Fruit fly (Drosophila melanogaster) whole organism, embryonic: ENCODE measurements around the gene CG6923.
A peak's percentile ranks its signal among the peaks of the same experiment; 100 is the strongest.

ENCODE experiments used
- Atf3 ChIP-seq: fragments of 200-800 bp; sonication (Bioruptor generic); optimal IDR thresholded peaks from 3 replicates; lab custom pipeline; 2016; ENCODE audit warnings: missing biosample characterization, missing genetic modification characterization
- B-H1 ChIP-seq: fragments of 200-800 bp; sonication (Bioruptor generic); IDR thresholded peaks from 3 replicates; pipeline ENCODE4 v1.3.6; 2022; ENCODE audit warnings: missing biosample characterization, missing genetic modification characterization
- CG10267 ChIP-seq: fragments of 200-800 bp; sonication (Bioruptor generic); optimal IDR thresholded peaks from 2 replicates; lab custom pipeline; 2018; ENCODE audit warnings: missing biosample characterization, mild to moderate bottlenecking, missing genetic modification characterization, moderate library complexity
- CG13287 ChIP-seq: fragments of 200-800 bp; sonication (Bioruptor generic); IDR thresholded peaks from 2 replicates; pipeline ENCODE4 v1.3.6; 2022; ENCODE audit warnings: missing biosample characterization, missing genetic modification characterization; ENCODE audit not compliant: partially characterized antibody
- CG14050 ChIP-seq: fragments of 200-800 bp; sonication (Bioruptor generic); IDR thresholded peaks from 3 replicates; pipeline ENCODE4 v1.3.6; 2022; ENCODE audit warnings: missing biosample characterization, missing genetic modification characterization
- CG18476 ChIP-seq: fragments of 200-800 bp; sonication (Bioruptor generic); optimal IDR thresholded peaks from 2 replicates; lab custom pipeline; 2016; ENCODE audit warnings: missing biosample characterization, mild to moderate bottlenecking, missing genetic modification characterization
- CG18764 ChIP-seq: fragments of 200-800 bp; sonication (Bioruptor generic); optimal IDR thresholded peaks from 3 replicates; lab custom pipeline; 2016; ENCODE audit warnings: missing biosample characterization, missing genetic modification characterization
- CG2129 ChIP-seq: fragments of 200-800 bp; sonication (Bioruptor generic); IDR thresholded peaks from 2 replicates; pipeline ENCODE4 v1.3.6; 2022; ENCODE audit warnings: missing biosample characterization, missing genetic modification characterization; ENCODE audit not compliant: partially characterized antibody
- CG30403 ChIP-seq: fragments of 200-800 bp; sonication (Bioruptor generic); optimal IDR thresholded peaks from 3 replicates; lab custom pipeline; 2016; ENCODE audit warnings: missing biosample characterization, missing genetic modification characterization
- CG3163 ChIP-seq: fragments of 200-800 bp; sonication (Bioruptor generic); optimal IDR thresholded peaks from 3 replicates; lab custom pipeline; 2016; ENCODE audit warnings: missing biosample characterization, missing genetic modification characterization
- CG4820 ChIP-seq: fragments of 200-800 bp; sonication (Bioruptor generic); optimal IDR thresholded peaks from 3 replicates; lab custom pipeline; 2016; ENCODE audit warnings: missing biosample characterization, missing genetic modification characterization
- CG7963 ChIP-seq: fragments of 200-800 bp; sonication (Bioruptor generic); IDR thresholded peaks from 3 replicates; pipeline ENCODE4 v1.3.6; 2022; ENCODE audit warnings: missing biosample characterization, missing genetic modification characterization; ENCODE audit not compliant: partially characterized antibody
- CG7987 ChIP-seq: fragments of 200-800 bp; sonication (Bioruptor generic); optimal IDR thresholded peaks from 2 replicates; lab custom pipeline; 2018; ENCODE audit warnings: missing biosample characterization, mild to moderate bottlenecking, missing genetic modification characterization, moderate library complexity
- CG8388 ChIP-seq: fragments of 200-800 bp; sonication (Bioruptor generic); optimal IDR thresholded peaks from 2 replicates; lab custom pipeline; 2019; ENCODE audit warnings: missing biosample characterization, mild to moderate bottlenecking, missing genetic modification characterization, moderate library complexity
- CG9727 ChIP-seq: fragments of 200-800 bp; sonication (Bioruptor generic); optimal IDR thresholded peaks from 3 replicates; lab custom pipeline; 2017; ENCODE audit warnings: missing biosample characterization, mild to moderate bottlenecking, missing genetic modification characterization
- CHES-1-like ChIP-seq: fragments of 200-800 bp; sonication (Bioruptor generic); optimal IDR thresholded peaks from 2 replicates; lab custom pipeline; 2016; ENCODE audit warnings: missing biosample characterization, missing genetic modification characterization
- CoRest ChIP-seq: fragments of 200-800 bp; sonication (Bioruptor generic); optimal IDR thresholded peaks from 3 replicates; lab custom pipeline; 2018; ENCODE audit warnings: missing biosample characterization, mild to moderate bottlenecking, missing genetic modification characterization, moderate library complexity
- Dip2 ChIP-seq: fragments of 200-800 bp; sonication (Bioruptor generic); IDR thresholded peaks from 2 replicates; pipeline ENCODE4 v1.3.6; 2022; ENCODE audit warnings: missing biosample characterization, missing genetic modification characterization
- HLHmδ ChIP-seq: fragments of 200-800 bp; sonication (Bioruptor generic); optimal IDR thresholded peaks from 2 replicates; lab custom pipeline; 2018; ENCODE audit warnings: missing biosample characterization, mild to moderate bottlenecking, missing genetic modification characterization, moderate library complexity
- Hmr ChIP-seq: fragments of 200-800 bp; sonication (Bioruptor generic); optimal IDR thresholded peaks from 3 replicates; lab custom pipeline; 2017; ENCODE audit warnings: mild to moderate bottlenecking, missing biosample characterization, missing genetic modification reagents, missing genetic modification characterization
- Mrtf ChIP-seq: fragments of 200-800 bp; sonication (Bioruptor generic); IDR thresholded peaks from 3 replicates; pipeline ENCODE4 v1.3.6; 2022; ENCODE audit warnings: missing biosample characterization, missing genetic modification characterization
- Nf-YB ChIP-seq: fragments of 200-800 bp; sonication (Bioruptor generic); optimal IDR thresholded peaks from 3 replicates; lab custom pipeline; 2019; ENCODE audit warnings: missing biosample characterization, mild to moderate bottlenecking, missing genetic modification characterization, moderate library complexity
- Nf-YC ChIP-seq: fragments of 200-800 bp; optimal IDR thresholded peaks from 3 replicates; lab custom pipeline; 2019; ENCODE audit warnings: missing biosample characterization, mild to moderate bottlenecking, missing genetic modification characterization, moderate library complexity
- Rfx ChIP-seq: fragments of 200-800 bp; sonication (Bioruptor generic); IDR thresholded peaks from 2 replicates; pipeline ENCODE4 v1.3.6; 2022; ENCODE audit warnings: missing biosample characterization, missing genetic modification characterization
- Six4 ChIP-seq: fragments of 200-800 bp; sonication (Bioruptor generic); optimal IDR thresholded peaks from 2 replicates; lab custom pipeline; 2016; ENCODE audit warnings: missing biosample characterization, missing genetic modification characterization
- Spps ChIP-seq: fragments of 200-800 bp; sonication (Bioruptor generic); optimal IDR thresholded peaks from 2 replicates; lab custom pipeline; 2018; ENCODE audit warnings: missing biosample characterization, mild to moderate bottlenecking, missing genetic modification characterization
- abd-A ChIP-seq: fragments of 200-800 bp; sonication (Bioruptor generic); optimal IDR thresholded peaks from 3 replicates; lab custom pipeline; 2019; ENCODE audit warnings: missing biosample characterization, mild to moderate bottlenecking, missing genetic modification characterization, moderate library complexity
- aop ChIP-seq: fragments of 200-800 bp; sonication (Bioruptor generic); IDR thresholded peaks from 2 replicates; pipeline ENCODE4 v1.3.6; 2022; ENCODE audit warnings: missing biosample characterization, missing genetic modification characterization
- ara ChIP-seq: fragments of 200-800 bp; sonication (Bioruptor generic); IDR thresholded peaks from 2 replicates; pipeline ENCODE4 v1.3.6; 2022; ENCODE audit warnings: missing biosample characterization, missing genetic modification characterization
- cad ChIP-seq: fragments of >200 bp; optimal IDR thresholded peaks from 2 replicates; lab custom pipeline; 2017; ENCODE audit warnings: missing biosample characterization, missing genetic modification characterization
- da ChIP-seq: fragments of 200-800 bp; sonication (Bioruptor generic); optimal IDR thresholded peaks from 2 replicates; lab custom pipeline; 2016; ENCODE audit warnings: missing biosample characterization, missing genetic modification characterization
- fru ChIP-seq: fragments of >200 bp; optimal IDR thresholded peaks from 2 replicates; lab custom pipeline; 2017
- gcm ChIP-seq: fragments of 200-800 bp; sonication (Bioruptor generic); optimal IDR thresholded peaks from 2 replicates; lab custom pipeline; 2019; ENCODE audit warnings: missing biosample characterization, mild to moderate bottlenecking, missing genetic modification characterization, moderate library complexity
- gem ChIP-seq: fragments of 200-800 bp; sonication (Bioruptor generic); optimal IDR thresholded peaks from 2 replicates; lab custom pipeline; 2019; ENCODE audit warnings: missing biosample characterization, mild to moderate bottlenecking, missing genetic modification characterization, moderate library complexity
- ind ChIP-seq: fragments of 200-800 bp; sonication (Bioruptor generic); optimal IDR thresholded peaks from 3 replicates; lab custom pipeline; 2016; ENCODE audit warnings: missing biosample characterization, missing genetic modification characterization
- lola ChIP-seq, 3 experiments: fragments of >200 bp in 2 of 3; fragments of 200-800 bp in 1 of 3; sonication (Bioruptor generic) in 1 of 3; optimal IDR thresholded peaks; 2 replicates each; lab custom pipeline; 2017 to 2019; ENCODE audit warnings: missing biosample characterization in 3 of 3, missing genetic modification characterization in 3 of 3, mild to moderate bottlenecking in 1 of 3, moderate library complexity in 1 of 3
- lov ChIP-seq, 2 experiments: fragments of 200-800 bp in 1 of 2; fragments of >200 bp in 1 of 2; sonication (Bioruptor generic) in 1 of 2; IDR thresholded peaks in 1 of 2; optimal IDR thresholded peaks in 1 of 2; 2 replicates in 1 of 2; 3 replicates in 1 of 2; pipeline versions ENCODE4 v1.3.6 to Lab custom; 2017 to 2022; ENCODE audit warnings: missing biosample characterization in 1 of 2, missing genetic modification characterization in 1 of 2
- nerfin-2 ChIP-seq: fragments of 200-800 bp; sonication (Bioruptor generic); IDR thresholded peaks from 2 replicates; pipeline ENCODE4 v1.3.6; 2022; ENCODE audit warnings: missing biosample characterization, missing genetic modification characterization; ENCODE audit not compliant: partially characterized antibody
- peb ChIP-seq: fragments of 200-800 bp; sonication (Bioruptor generic); IDR thresholded peaks from 2 replicates; pipeline ENCODE4 v1.3.6; 2022; ENCODE audit warnings: missing biosample characterization, missing genetic modification characterization
- rib ChIP-seq: fragments of 200-800 bp; sonication (Bioruptor generic); IDR thresholded peaks from 2 replicates; pipeline ENCODE4 v1.3.6; 2022; ENCODE audit warnings: missing biosample characterization, missing genetic modification characterization
- sd ChIP-seq: fragments of 200-800 bp; sonication (Bioruptor generic); optimal IDR thresholded peaks from 3 replicates; lab custom pipeline; 2018; ENCODE audit warnings: missing biosample characterization, mild to moderate bottlenecking, missing genetic modification characterization, moderate library complexity
- sisA ChIP-seq: fragments of 200-800 bp; sonication (Bioruptor generic); IDR thresholded peaks from 2 replicates; pipeline ENCODE4 v1.3.6; 2022; ENCODE audit warnings: missing biosample characterization, missing genetic modification characterization
- stc ChIP-seq: fragments of 200-800 bp; sonication (Bioruptor generic); IDR thresholded peaks from 2 replicates; pipeline ENCODE4 v1.3.6; 2022; ENCODE audit warnings: missing biosample characterization, missing genetic modification characterization
- stwl ChIP-seq: fragments of 200-800 bp; sonication (Bioruptor generic); optimal IDR thresholded peaks from 3 replicates; lab custom pipeline; 2018; ENCODE audit warnings: missing biosample characterization, mild to moderate bottlenecking, missing genetic modification characterization, moderate library complexity
- tap ChIP-seq: fragments of 200-800 bp; optimal IDR thresholded peaks from 3 replicates; lab custom pipeline; 2019; ENCODE audit warnings: missing biosample characterization, mild to moderate bottlenecking, missing genetic modification characterization, moderate library complexity
- trem ChIP-seq: fragments of 200-800 bp; optimal IDR thresholded peaks from 3 replicates; lab custom pipeline; 2019; ENCODE audit warnings: missing biosample characterization, mild to moderate bottlenecking, missing genetic modification characterization, moderate library complexity
- wor ChIP-seq: fragments of 200-800 bp; sonication (Bioruptor generic); IDR thresholded peaks from 2 replicates; pipeline ENCODE4 v1.3.6; 2022; ENCODE audit warnings: missing biosample characterization, missing genetic modification characterization
- z ChIP-seq: fragments of 200-800 bp; sonication (Bioruptor generic); IDR thresholded peaks from 3 replicates; pipeline ENCODE4 v1.3.6; 2022; ENCODE audit warnings: missing biosample characterization, missing genetic modification characterization
- zen2 ChIP-seq: fragments of 200-800 bp; sonication (Bioruptor generic); IDR thresholded peaks from 3 replicates; pipeline ENCODE4 v1.3.6; 2022; ENCODE audit warnings: missing biosample characterization, missing genetic modification characterization; ENCODE audit not compliant: partially characterized antibody

Gene CG6923

DNA sequence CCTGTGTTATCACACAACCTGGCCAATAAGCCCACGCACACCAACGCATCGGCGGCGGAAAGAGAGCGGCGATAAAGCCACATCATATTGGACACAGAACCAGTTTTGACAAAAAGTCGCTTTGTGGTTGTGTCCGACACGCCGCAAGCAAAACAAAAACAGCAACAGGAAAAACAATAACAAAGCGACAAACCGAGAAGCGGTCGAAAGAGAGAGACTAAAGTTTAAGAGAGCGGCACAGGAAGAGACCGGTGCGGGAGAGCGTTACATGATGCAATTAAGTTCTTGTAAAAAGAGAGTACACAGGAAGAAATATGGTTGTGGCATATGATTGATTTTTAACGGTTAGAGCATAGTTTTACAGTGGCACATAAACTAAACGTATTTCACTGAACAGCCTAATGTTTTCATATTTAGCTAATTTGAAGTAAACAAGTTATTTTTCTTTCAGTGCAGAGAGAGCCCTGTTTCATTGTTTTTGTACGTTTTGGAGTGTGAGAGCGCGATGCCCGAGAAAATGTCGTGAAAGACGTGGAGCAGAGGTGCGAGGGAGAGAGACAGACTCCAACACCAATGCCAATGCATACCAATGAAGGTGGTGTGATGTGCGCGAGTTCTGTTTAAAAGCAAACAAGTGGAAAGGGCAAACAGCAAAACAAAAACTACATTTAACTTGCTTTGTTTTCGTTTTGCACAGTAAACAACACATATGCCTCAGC, 11.0 kb upstream of the CG6923 start (continued):
- TF ChIP-seq stwl (tag; lab: Kevin White, UChicago) = peak; percentile 91
- no peak for TF ChIP-seq z (GFP tag; lab: Robert Waterston, UW)
- peak; percentile 100 for TF ChIP-seq CG8388
- TF ChIP-seq CG3163 = peak; percentile 100
- no peak for TF ChIP-seq CG7963
- TF ChIP-seq fru (lab: Kevin White, UChicago) = no peak
- TF ChIP-seq Atf3 = peak; percentile 100
- TF ChIP-seq CG10267 (tag; lab: Kevin White, UChicago) = peak; percentile 99
- peak in 1 of 3 experiments; percentile 100 for TF ChIP-seq lola (GFP tag; optimal IDR thresholded peaks at IDR 0.05; lab: Kevin White, UChicago)
- TF ChIP-seq nerfin-2 (GFP tag; lab: Robert Waterston, UW) = no peak
- TF ChIP-seq ara = no peak
- peak; percentile 100 for TF ChIP-seq CG30403 (GFP tag; lab: Kevin White, UChicago)
- peak; percentile 100 for TF ChIP-seq Hmr
- TF ChIP-seq Mrtf (GFP tag; lab: Robert Waterston, UW) = no peak
- TF ChIP-seq cad = no peak
- TF ChIP-seq Spps (tag; lab: Kevin White, UChicago) = peak; percentile 99
- TF ChIP-seq CG2129 (GFP tag; lab: Robert Waterston, UW) = no peak
- TF ChIP-seq Six4 (GFP tag; lab: Kevin White, UChicago) = peak; percentile 100
- peak; percentile 100 for TF ChIP-seq ind (GFP tag; lab: Kevin White, UChicago)
- peak; percentile 97 for TF ChIP-seq trem (tag; lab: Kevin White, UChicago)
- TF ChIP-seq CoRest = peak; percentile 100
- peak; percentile 100 for TF ChIP-seq gem (tag; lab: Kevin White, UChicago)
- no peak for TF ChIP-seq CG14050
- no peak for TF ChIP-seq Rfx (GFP tag; lab: Robert Waterston, UW)
- TF ChIP-seq sisA (GFP tag; lab: Robert Waterston, UW) = no peak
- TF ChIP-seq gcm = peak; percentile 100
- no peak for TF ChIP-seq rib (GFP tag; lab: Robert Waterston, UW)
- peak; percentile 99 for TF ChIP-seq CG7987 (GFP tag; lab: Kevin White, UChicago)
- TF ChIP-seq tap = peak; percentile 100
- TF ChIP-seq aop = no peak
- TF ChIP-seq stc = no peak
- no peak for TF ChIP-seq wor (GFP tag; lab: Robert Waterston, UW)
- TF ChIP-seq lov (optimal IDR thresholded peaks at IDR 0.05; lab: Kevin White, UChicago) = no peak
- no peak for TF ChIP-seq lov (GFP tag; IDR thresholded peaks at IDR 0.05; lab: Robert Waterston, UW)
- TF ChIP-seq zen2 (GFP tag; lab: Robert Waterston, UW) = no peak
- TF ChIP-seq CG13287 = no peak
- no peak for TF ChIP-seq B-H1 (GFP tag; lab: Robert Waterston, UW)
- peak; percentile 100 for TF ChIP-seq CG9727 (GFP tag; lab: Kevin White, UChicago)
- peak; percentile 100 for TF ChIP-seq CHES-1-like
- TF ChIP-seq CG18476 (GFP tag; lab: Kevin White, UChicago) = peak; percentile 99
- TF ChIP-seq HLHmδ (GFP tag; lab: Kevin White, UChicago) = peak; percentile 87
- TF ChIP-seq da (GFP tag; lab: Kevin White, UChicago) = peak; percentile 100
- TF ChIP-seq CG4820 (GFP tag; lab: Kevin White, UChicago) = peak; percentile 99
- peak; percentile 100 for TF ChIP-seq CG18764 (GFP tag; lab: Kevin White, UChicago)
- no peak for TF ChIP-seq peb
- no peak for TF ChIP-seq Dip2 (GFP tag; lab: Robert Waterston, UW)
- peak; percentile 99 for TF ChIP-seq sd (tag; lab: Kevin White, UChicago)
- TF ChIP-seq abd-A (tag; lab: Kevin White, UChicago) = peak; percentile 100
- TF ChIP-seq Nf-YB (GFP tag; lab: Kevin White, UChicago) = peak; percentile 93
- peak; percentile 95 for TF ChIP-seq Nf-YC (tag; lab: Kevin White, UChicago)
